Worm (Caenorhabditis elegans) whole organism, L2 larva: Measurements from ENCODE around the gene F22E5.23.
"Not testable (repeated sequence)": the region's sequence is repeated elsewhere in the genome, so short reads cannot be mapped to it uniquely, and the experiment has no call there.

ENCODE experiments used
- C34F6.9 ChIP-seq: fragments of 150-350 bp; optimal IDR thresholded peaks from 2 replicates; lab custom pipeline; 2014; ENCODE audit warnings: missing biosample characterization, missing genetic modification characterization
- F13H6.1 ChIP-seq: sonication (generic microtip); optimal IDR thresholded peaks from 2 replicates; lab custom pipeline; 2016; ENCODE audit warnings: missing genetic modification characterization, missing compliant biosample characterization
- R02D3.7 ChIP-seq: fragments of 150-350 bp; optimal IDR thresholded peaks from 2 replicates; lab custom pipeline; 2014; ENCODE audit warnings: missing biosample characterization, missing genetic modification characterization
- ZK546.5 ChIP-seq: sonication (generic microtip); optimal IDR thresholded peaks from 2 replicates; lab custom pipeline; 2017; ENCODE audit warnings: missing biosample characterization, missing genetic modification characterization
- aly-2 ChIP-seq: fragments of 150-350 bp; optimal IDR thresholded peaks from 2 replicates; lab custom pipeline; 2014; ENCODE audit warnings: missing biosample characterization, missing genetic modification characterization
- ama-1 ChIP-seq: fragments of 150-350 bp; optimal IDR thresholded peaks from 2 replicates; lab custom pipeline; 2018; ENCODE audit warnings: inconsistent platforms
- ceh-16 ChIP-seq: fragments of 150-350 bp; optimal IDR thresholded peaks from 2 replicates; lab custom pipeline; 2014; ENCODE audit warnings: missing biosample characterization, missing genetic modification characterization
- crh-2 ChIP-seq: sonication (generic microtip); optimal IDR thresholded peaks from 2 replicates; lab custom pipeline; 2017; ENCODE audit warnings: missing biosample characterization, missing genetic modification characterization
- dmd-4 ChIP-seq: sonication (generic microtip); optimal IDR thresholded peaks from 2 replicates; lab custom pipeline; 2017; ENCODE audit warnings: missing biosample characterization, missing genetic modification characterization
- egl-27 ChIP-seq: sonication (generic microtip); optimal IDR thresholded peaks from 3 replicates; lab custom pipeline; 2017; ENCODE audit warnings: missing biosample characterization, missing genetic modification reagents, missing genetic modification characterization
- elt-1 ChIP-seq: fragments of 150-350 bp; optimal IDR thresholded peaks from 2 replicates; lab custom pipeline; 2014; ENCODE audit warnings: missing biosample characterization, missing genetic modification characterization
- elt-3 ChIP-seq: sonication (generic microtip); optimal IDR thresholded peaks from 2 replicates; lab custom pipeline; 2017; ENCODE audit warnings: missing biosample characterization, missing genetic modification characterization
- fos-1 ChIP-seq: fragments of 150-350 bp; optimal IDR thresholded peaks from 2 replicates; lab custom pipeline; 2014; ENCODE audit warnings: missing biosample characterization, missing genetic modification characterization
- gmeb-1 ChIP-seq: fragments of 150-350 bp; optimal IDR thresholded peaks from 2 replicates; lab custom pipeline; 2014; ENCODE audit warnings: missing biosample characterization, missing genetic modification characterization
- lin-11 ChIP-seq: fragments of 150-350 bp; sonication (generic microtip); optimal IDR thresholded peaks from 2 replicates; lab custom pipeline; 2014; ENCODE audit warnings: missing biosample characterization, missing genetic modification characterization, inconsistent platforms, mixed read lengths
- lin-13 ChIP-seq: fragments of 150-350 bp; optimal IDR thresholded peaks from 2 replicates; lab custom pipeline; 2014; ENCODE audit warnings: missing biosample characterization, missing genetic modification reagents, missing genetic modification characterization
- lsy-2 ChIP-seq, 2 experiments: fragments of 150-350 bp in 1 of 2; sonication (generic microtip) in 1 of 2; optimal IDR thresholded peaks; 2 replicates each; lab custom pipeline; 2014 to 2017; ENCODE audit warnings: missing biosample characterization in 2 of 2, missing genetic modification characterization in 2 of 2
- mab-5 ChIP-seq: fragments of 150-350 bp; optimal IDR thresholded peaks from 2 replicates; lab custom pipeline; 2014; ENCODE audit warnings: missing biosample characterization, missing genetic modification characterization
- mbf-1 ChIP-seq: sonication (generic microtip); optimal IDR thresholded peaks from 2 replicates; lab custom pipeline; 2017; ENCODE audit warnings: missing biosample characterization, missing genetic modification characterization
- mdl-1 ChIP-seq, 2 experiments: fragments of 150-350 bp in 1 of 2; sonication (generic microtip) in 1 of 2; optimal IDR thresholded peaks; 2 replicates each; lab custom pipeline; 2017; ENCODE audit warnings: missing biosample characterization in 2 of 2, missing genetic modification characterization in 2 of 2
- nhr-11 ChIP-seq: fragments of 150-350 bp; optimal IDR thresholded peaks from 2 replicates; lab custom pipeline; 2014; ENCODE audit warnings: missing biosample characterization, missing genetic modification characterization
- nhr-12 ChIP-seq: fragments of 150-350 bp; optimal IDR thresholded peaks from 2 replicates; lab custom pipeline; 2014; ENCODE audit warnings: missing biosample characterization, missing genetic modification characterization
- nhr-237 ChIP-seq: fragments of 150-350 bp; optimal IDR thresholded peaks from 2 replicates; lab custom pipeline; 2014; ENCODE audit warnings: missing biosample characterization, missing genetic modification characterization
- nhr-25 ChIP-seq: fragments of 150-350 bp; sonication (generic microtip); optimal IDR thresholded peaks from 3 replicates; lab custom pipeline; 2014; ENCODE audit warnings: missing biosample characterization, missing genetic modification characterization
- nhr-6 ChIP-seq: fragments of 150-350 bp; optimal IDR thresholded peaks from 2 replicates; lab custom pipeline; 2014; ENCODE audit warnings: missing biosample characterization, missing genetic modification characterization
- peb-1 ChIP-seq: fragments of 150-350 bp; optimal IDR thresholded peaks from 2 replicates; lab custom pipeline; 2014; ENCODE audit warnings: missing biosample characterization, missing genetic modification characterization
- sem-4 ChIP-seq: fragments of 150-350 bp; optimal IDR thresholded peaks from 2 replicates; lab custom pipeline; 2014; ENCODE audit warnings: missing biosample characterization, missing genetic modification reagents, missing genetic modification characterization
- sma-3 ChIP-seq: sonication (generic microtip); optimal IDR thresholded peaks from 2 replicates; lab custom pipeline; 2016; ENCODE audit warnings: missing genetic modification reagents, missing genetic modification characterization, missing compliant biosample characterization
- snpc-4 ChIP-seq: fragments of 150-350 bp; optimal IDR thresholded peaks from 2 replicates; lab custom pipeline; 2014; ENCODE audit warnings: missing biosample characterization, missing genetic modification characterization
- unc-39 ChIP-seq: fragments of 150-350 bp; optimal IDR thresholded peaks from 2 replicates; lab custom pipeline; 2014; ENCODE audit warnings: missing biosample characterization, missing genetic modification characterization
- unc-55 ChIP-seq: fragments of 150-350 bp; sonication (generic microtip); optimal IDR thresholded peaks from 3 replicates; lab custom pipeline; 2014; ENCODE audit warnings: missing biosample characterization, missing genetic modification reagents, missing genetic modification characterization
- unc-62 ChIP-seq: fragments of 150-350 bp; optimal IDR thresholded peaks from 2 replicates; lab custom pipeline; 2014; ENCODE audit warnings: missing biosample characterization, missing genetic modification reagents, missing genetic modification characterization
- ztf-4 ChIP-seq: fragments of 150-350 bp; optimal IDR thresholded peaks from 2 replicates; lab custom pipeline; 2014; ENCODE audit warnings: missing biosample characterization, missing genetic modification characterization

F22E5.23 gene

ce11 chrII:2640982-2641381 is at the start of gene F22E5.23:
TSS of gene F22E5.23 (plus strand) at chrII:2641282.
- TF ChIP-seq ztf-4 (tag; lab: Kevin White, UChicago) = no peak
- TF ChIP-seq aly-2 = no peak
- TF ChIP-seq elt-1 (tag; lab: Kevin White, UChicago) = no peak
- no peak for TF ChIP-seq nhr-12 (tag; lab: Kevin White, UChicago)
- TF ChIP-seq F13H6.1 = no peak
- no peak for TF ChIP-seq ceh-16
- TF ChIP-seq mab-5 (tag; lab: Kevin White, UChicago) = no peak
- no peak for TF ChIP-seq R02D3.7 (tag; lab: Kevin White, UChicago)
- no peak for TF ChIP-seq elt-3
- no peak for TF ChIP-seq sem-4 (tag; lab: Kevin White, UChicago)
- TF ChIP-seq nhr-25 = no peak

ce11 chrII:2600176-2600575 is 40.9 kb upstream of the F22E5.23 start, which contains the start of gene F33H12.1:
TSS of gene F33H12.1 (plus strand) at chrII:2600476.
- not testable (repeated sequence) for TF ChIP-seq unc-62 (GFP tag; lab: Kevin White, UChicago); egl-27; elt-3

ce11 chrII:2600931-2601330 is 40.2 kb upstream of the F22E5.23 start:
- TF ChIP-seq C34F6.9 (tag; lab: Kevin White, UChicago) (no peak), ZK546.5 (tag; lab: Kevin White, UChicago) (no peak)

ce11 chrII:2605319-2605718 is 35.8 kb upstream of the F22E5.23 start, which contains the start of gene sri-77:
TSS of gene sri-77 (minus strand) at chrII:2605419.
- TF ChIP-seq gmeb-1 = no peak
- no peak for TF ChIP-seq dmd-4 (tag; lab: Kevin White, UChicago)
- TF ChIP-seq elt-1 (tag; lab: Kevin White, UChicago) = no peak
- no peak for TF ChIP-seq lsy-2 (tag; optimal IDR thresholded peaks at IDR 0.05; lab: Kevin White, UChicago)
- no peak for TF ChIP-seq lin-13 (GFP tag; lab: Kevin White, UChicago)
- no peak for TF ChIP-seq F13H6.1
- no peak for TF ChIP-seq mbf-1 (tag; lab: Kevin White, UChicago)
- no peak for TF ChIP-seq ztf-4 (tag; lab: Kevin White, UChicago)
- TF ChIP-seq R02D3.7 (tag; lab: Kevin White, UChicago) = no peak
- no peak for TF ChIP-seq unc-39 (tag; lab: Kevin White, UChicago)
- TF ChIP-seq, all 48 proteins: peak for 0

ce11 chrII:2610202-2610912 is 30.7 kb upstream of the F22E5.23 start, which contains the start of gene sri-38:
TSS of gene sri-38 (plus strand) at chrII:2610862.
- TF ChIP-seq nhr-237 (tag; lab: Kevin White, UChicago) (no peak), ama-1 (lab: Kevin White, UChicago) (no peak), crh-2 (peak; percentile 49), nhr-6 (tag; lab: Kevin White, UChicago) (no peak), C34F6.9 (tag; lab: Kevin White, UChicago) (no peak), mab-5 (tag; lab: Kevin White, UChicago) (no peak), fos-1 (tag; lab: Kevin White, UChicago) (peak; percentile 95), sma-3 (no peak), lsy-2 (tag; optimal IDR thresholded peaks at IDR 0.05; lab: Kevin White, UChicago) (no peak)
- TF ChIP-seq, all 48 proteins: peak for 2

- TF ChIP-seq unc-55 (GFP tag; lab: Kevin White, UChicago) (no peak), C34F6.9 (tag; lab: Kevin White, UChicago) (no peak), peb-1 (tag; lab: Kevin White, UChicago) (no peak), mbf-1 (tag; lab: Kevin White, UChicago) (no peak), nhr-11 (no peak), lin-11 (tag; lab: Kevin White, UChicago) (no peak), mdl-1 (tag; optimal IDR thresholded peaks at IDR 0.05; lab: Kevin White, UChicago) (no peak), egl-27 (no peak), dmd-4 (tag; lab: Kevin White, UChicago) (no peak), snpc-4 (tag; lab: Kevin White, UChicago) (no peak), R02D3.7 (tag; lab: Kevin White, UChicago) (no peak), lsy-2 (tag; optimal IDR thresholded peaks at IDR 0.05; lab: Kevin White, UChicago) (no peak)
These were observed 30.1 kb upstream of the F22E5.23 start for ce11 chrII:2611009-2611408.
